Fruit fly (Drosophila melanogaster) whole organism, wandering third instar larva: ENCODE measurements around the gene CCT4.

ENCODE experiments used
- CG32264 ChIP-seq: fragments of 200-800 bp; sonication (Bioruptor generic); optimal IDR thresholded peaks from 2 replicates; lab custom pipeline; 2016; ENCODE audit warnings: missing biosample characterization, missing genetic modification characterization
- GATAd ChIP-seq: sonication (Bioruptor generic); optimal IDR thresholded peaks from 2 replicates; lab custom pipeline; 2016; ENCODE audit warnings: missing biosample characterization, missing genetic modification characterization
- Hnf4 ChIP-seq: fragments of 200-800 bp; sonication (Bioruptor generic); optimal IDR thresholded peaks from 2 replicates; lab custom pipeline; 2016; ENCODE audit warnings: missing biosample characterization, mild to moderate bottlenecking, missing genetic modification characterization
- N ChIP-seq: fragments of >200 bp; optimal IDR thresholded peaks from 2 replicates; lab custom pipeline; 2018; ENCODE audit warnings: missing biosample characterization, missing external identifiers, missing genetic modification characterization
- Rel ChIP-seq, 2 experiments: fragments of 200-800 bp; sonication (Bioruptor generic) in 1 of 2; optimal IDR thresholded peaks; 2 replicates in 1 of 2; 3 replicates in 1 of 2; lab custom pipeline; 2016 to 2019; ENCODE audit warnings: mild to moderate bottlenecking in 2 of 2, missing biosample characterization in 2 of 2, missing genetic modification characterization in 2 of 2, moderate library complexity in 1 of 2
- dmrt93B ChIP-seq: fragments of 200-800 bp; sonication (Bioruptor generic); optimal IDR thresholded peaks from 2 replicates; lab custom pipeline; 2018; ENCODE audit warnings: missing biosample characterization, mild to moderate bottlenecking, missing genetic modification characterization
- dsf ChIP-seq: sonication (Bioruptor generic); optimal IDR thresholded peaks from 2 replicates; lab custom pipeline; 2016; ENCODE audit warnings: missing biosample characterization, missing genetic modification characterization, borderline replicate concordance
- fru ChIP-seq: fragments of 200-800 bp; sonication (Bioruptor generic); optimal IDR thresholded peaks from 3 replicates; lab custom pipeline; 2016; ENCODE audit warnings: missing biosample characterization, mild to moderate bottlenecking, missing genetic modification characterization
- h ChIP-seq: fragments of 200-800 bp; sonication (Bioruptor generic); optimal IDR thresholded peaks from 3 replicates; lab custom pipeline; 2016; ENCODE audit warnings: missing biosample characterization, mild to moderate bottlenecking, missing genetic modification characterization
- pan ChIP-seq: fragments of >200 bp; optimal IDR thresholded peaks from 2 replicates; lab custom pipeline; 2017
- psq ChIP-seq: fragments of 200-800 bp; sonication (Bioruptor generic); optimal IDR thresholded peaks from 3 replicates; lab custom pipeline; 2017; ENCODE audit warnings: missing biosample characterization, mild to moderate bottlenecking, missing genetic modification characterization, moderate library complexity
- usp ChIP-seq: fragments of >200 bp; optimal IDR thresholded peaks from 2 replicates; lab custom pipeline; 2017; ENCODE audit warnings: missing biosample characterization, missing genetic modification characterization

- TF ChIP-seq GATAd (GFP tag; lab: Kevin White, UChicago) (no peak), psq (GFP tag; lab: Kevin White, UChicago) (no peak), Rel (GFP tag; optimal IDR thresholded peaks at IDR 0.05; lab: Kevin White, UChicago) (no peak), Rel (tag; optimal IDR thresholded peaks at IDR 0.05; lab: Kevin White, UChicago) (no peak), CG32264 (GFP tag; lab: Kevin White, UChicago) (no peak), dmrt93B (GFP tag; lab: Kevin White, UChicago) (no peak), h (no peak), usp (no peak), pan (lab: Kevin White, UChicago) (no peak), N (GFP tag; lab: Kevin White, UChicago) (no peak), fru (no peak), dsf (GFP tag; lab: Kevin White, UChicago) (no peak), Hnf4 (GFP tag; lab: Kevin White, UChicago) (no peak)
These were observed 20.1 kb upstream of the CCT4 start, which contains the start of gene CG5787 for dm6 chr2L:12712852-12713251.
